Worm (Caenorhabditis elegans) whole organism, late embryonic: ENCODE data around the gene shl-1.

Source experiments
- C08G9.2 ChIP-seq: sonication (generic microtip); optimal IDR thresholded peaks from 2 replicates; lab custom pipeline; 2016; ENCODE audit warnings: mild to moderate bottlenecking, missing genetic modification characterization, moderate library complexity, missing compliant biosample characterization
- ceh-24 ChIP-seq: sonication (generic microtip); optimal IDR thresholded peaks from 2 replicates; lab custom pipeline; 2016; ENCODE audit warnings: mild to moderate bottlenecking, missing genetic modification characterization, missing compliant biosample characterization
- ceh-30 ChIP-seq: fragments of 150-350 bp; optimal IDR thresholded peaks from 2 replicates; lab custom pipeline; 2014; ENCODE audit warnings: missing biosample characterization, missing genetic modification characterization
- ceh-34 ChIP-seq: sonication (generic microtip); optimal IDR thresholded peaks from 2 replicates; lab custom pipeline; 2016; ENCODE audit warnings: mild to moderate bottlenecking, missing genetic modification characterization, missing compliant biosample characterization
- che-1 ChIP-seq: sonication (generic microtip); optimal IDR thresholded peaks from 2 replicates; lab custom pipeline; 2016; ENCODE audit warnings: mild to moderate bottlenecking, missing genetic modification characterization, missing compliant biosample characterization
- fkh-10 ChIP-seq: fragments of 150-350 bp; optimal IDR thresholded peaks from 2 replicates; lab custom pipeline; 2014; ENCODE audit warnings: missing biosample characterization, missing genetic modification reagents, missing genetic modification characterization
- nhr-11 ChIP-seq: fragments of 150-350 bp; optimal IDR thresholded peaks from 2 replicates; lab custom pipeline; 2014; ENCODE audit warnings: missing biosample characterization, missing genetic modification characterization
- pat-9 ChIP-seq: fragments of 200-800 bp; sonication (Bioruptor generic); optimal IDR thresholded peaks from 2 replicates; lab custom pipeline; 2018; ENCODE audit warnings: mild to moderate bottlenecking, missing genetic modification characterization, moderate library complexity, missing compliant biosample characterization
- pqm-1 ChIP-seq: sonication (generic microtip); optimal IDR thresholded peaks from 2 replicates; lab custom pipeline; 2016; ENCODE audit warnings: missing genetic modification characterization, missing compliant biosample characterization
- syd-9 ChIP-seq: sonication (generic microtip); optimal IDR thresholded peaks from 2 replicates; lab custom pipeline; 2016; ENCODE audit warnings: mild to moderate bottlenecking, missing genetic modification characterization, moderate library complexity, missing compliant biosample characterization
- unc-3 ChIP-seq, 2 experiments: fragments of 200-800 bp in 1 of 2; sonication (Bioruptor generic) in 1 of 2; sonication (generic microtip) in 1 of 2; conservative IDR thresholded peaks in 1 of 2; optimal IDR thresholded peaks in 1 of 2; 2 replicates each; pipeline versions ENCODE4 v1.3.6 to Lab custom; 2016 to 2022; ENCODE audit warnings: missing compliant biosample characterization in 2 of 2, missing genetic modification characterization in 2 of 2, missing genetic modification reagents in 1 of 2

DNA sequence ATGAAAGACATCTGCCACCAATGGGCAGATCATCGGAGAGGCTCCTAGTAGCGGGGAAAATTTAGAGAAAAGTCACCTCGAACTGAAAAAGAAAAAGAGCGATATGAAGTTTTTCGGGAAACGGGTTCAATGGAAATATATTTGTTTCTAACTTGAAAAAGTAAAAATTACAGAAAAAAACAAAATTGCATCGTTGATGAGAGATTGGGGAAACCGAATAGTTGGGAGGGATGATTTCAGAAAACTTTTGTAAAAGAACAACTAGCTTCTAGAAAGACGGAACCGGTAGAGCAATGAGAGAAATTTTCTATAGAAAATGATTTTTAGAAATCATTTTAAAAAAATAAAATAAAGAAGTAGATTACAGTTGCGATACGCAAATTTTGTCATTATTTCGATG is 5.5 kb downstream of the shl-1 start:
- TF ChIP-seq syd-9 (tag; lab: Kevin White, UChicago): no peak
- no peak for TF ChIP-seq fkh-10 (GFP tag; lab: Kevin White, UChicago)
- TF ChIP-seq pat-9: no peak
- TF ChIP-seq ceh-34: no peak
- no peak for TF ChIP-seq che-1 (tag; lab: Kevin White, UChicago)
- TF ChIP-seq unc-3 (GFP tag; conservative IDR thresholded peaks at IDR 0.05; lab: Robert Waterston, UW): no peak
- no peak for TF ChIP-seq unc-3 (tag; optimal IDR thresholded peaks at IDR 0.05; lab: Kevin White, UChicago)
- TF ChIP-seq pqm-1 (tag; lab: Kevin White, UChicago): no peak
- no peak for TF ChIP-seq C08G9.2
- no peak for TF ChIP-seq nhr-11 (tag; lab: Kevin White, UChicago)
- no peak for TF ChIP-seq ceh-24 (tag; lab: Kevin White, UChicago)
- TF ChIP-seq ceh-30 (tag; lab: Kevin White, UChicago): no peak
